Worm (Caenorhabditis elegans) whole organism, L3 larva: ENCODE data around the gene nhr-155.

Source experiments
- elt-2 ChIP-seq: sonication (generic microtip); optimal IDR thresholded peaks from 2 replicates; lab custom pipeline; 2016; ENCODE audit warnings: missing genetic modification reagents, mild to moderate bottlenecking, missing genetic modification characterization, missing compliant biosample characterization
- fos-1 ChIP-seq: fragments of 150-350 bp; optimal IDR thresholded peaks from 2 replicates; lab custom pipeline; 2014; ENCODE audit warnings: missing biosample characterization, missing genetic modification characterization
- lin-39 ChIP-seq: fragments of 150-350 bp; optimal IDR thresholded peaks from 2 replicates; lab custom pipeline; 2018; ENCODE audit warnings: missing biosample characterization, missing genetic modification reagents, missing genetic modification characterization
- mml-1 ChIP-seq: fragments of 150-350 bp; sonication (generic microtip); optimal IDR thresholded peaks from 3 replicates; lab custom pipeline; 2014; ENCODE audit warnings: missing biosample characterization, missing genetic modification characterization
- nfya-1 ChIP-seq: sonication (generic microtip); optimal IDR thresholded peaks from 2 replicates; lab custom pipeline; 2017; ENCODE audit warnings: missing genetic modification characterization, mild to moderate bottlenecking, missing compliant biosample characterization, antibody characterized with exemption, moderate library complexity; ENCODE audit not compliant: insufficient read depth
- sea-2 ChIP-seq: fragments of 150-350 bp; sonication (generic microtip); optimal IDR thresholded peaks from 4 replicates; lab custom pipeline; 2014; ENCODE audit warnings: missing biosample characterization, missing genetic modification reagents, missing genetic modification characterization

DNA sequence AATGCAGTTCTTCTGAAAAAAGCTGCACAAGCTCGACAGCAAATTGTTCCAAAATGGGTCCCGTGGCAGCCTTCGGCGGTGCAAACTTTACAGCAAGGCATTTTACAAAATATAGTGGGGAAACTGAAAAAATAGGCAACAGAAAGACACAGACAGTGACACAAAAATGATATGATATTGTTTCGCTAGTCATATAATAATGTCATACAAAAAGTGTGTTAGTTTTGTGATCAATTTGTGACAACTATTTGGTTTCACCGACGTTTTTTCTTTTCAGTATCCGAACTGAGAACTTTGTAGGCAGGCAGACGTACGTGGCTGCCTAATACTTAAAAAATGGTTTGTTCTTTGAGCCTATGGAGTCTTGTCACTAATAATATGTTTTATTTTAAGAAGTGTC lies 19.8 kb upstream of the nhr-155 start, which contains the start of gene nhr-210:
- TF ChIP-seq elt-2 = peak; percentile 13
- no peak for TF ChIP-seq sea-2 (GFP tag; lab: Kevin White, UChicago)
- TF ChIP-seq fos-1 (tag; lab: Kevin White, UChicago) = no peak
- TF ChIP-seq nfya-1 (tag; lab: Kevin White, UChicago) = no peak
- no peak for TF ChIP-seq lin-39 (tag; lab: Kevin White, UChicago)
- TF ChIP-seq mml-1 (tag; lab: Kevin White, UChicago) = no peak
